Worm (Caenorhabditis elegans) whole organism, L1 larva: ENCODE results near the gene F29A7.3.

Source experiments
- C04F5.9 ChIP-seq: sonication (generic microtip); optimal IDR thresholded peaks from 2 replicates; lab custom pipeline; 2016; ENCODE audit warnings: missing genetic modification characterization, missing compliant biosample characterization
- C16A3.4 ChIP-seq: fragments of 150-350 bp; optimal IDR thresholded peaks from 2 replicates; lab custom pipeline; 2014; ENCODE audit warnings: missing biosample characterization, missing genetic modification characterization
- C34B4.2 ChIP-seq: sonication (generic microtip); optimal IDR thresholded peaks from 2 replicates; lab custom pipeline; 2017; ENCODE audit warnings: mild to moderate bottlenecking, missing genetic modification characterization, missing compliant biosample characterization
- Y116A8C.19 ChIP-seq: sonication (generic microtip); optimal IDR thresholded peaks from 2 replicates; lab custom pipeline; 2016; ENCODE audit warnings: missing compliant biosample characterization, missing genetic modification characterization, borderline replicate concordance
- aly-2 ChIP-seq: fragments of 150-350 bp; optimal IDR thresholded peaks from 2 replicates; lab custom pipeline; 2014; ENCODE audit warnings: missing biosample characterization, missing genetic modification characterization
- ama-1 ChIP-seq: fragments of 150-350 bp; optimal IDR thresholded peaks from 2 replicates; lab custom pipeline; 2014
- ceh-63 ChIP-seq: fragments of 200-800 bp; sonication (Bioruptor generic); optimal IDR thresholded peaks from 2 replicates; lab custom pipeline; 2018; ENCODE audit warnings: mild to moderate bottlenecking, missing genetic modification characterization, missing compliant biosample characterization
- ceh-8 ChIP-seq: fragments of 200-800 bp; sonication (Bioruptor generic); optimal IDR thresholded peaks from 2 replicates; lab custom pipeline; 2018; ENCODE audit warnings: mild to moderate bottlenecking, missing genetic modification characterization, moderate library complexity, missing compliant biosample characterization
- ceh-82 ChIP-seq, 3 experiments: fragments of 150-350 bp in 1 of 3; sonication (generic microtip) in 2 of 3; optimal IDR thresholded peaks; 2 replicates each; lab custom pipeline; 2014 to 2017; ENCODE audit warnings: missing biosample characterization in 3 of 3, missing genetic modification characterization in 3 of 3
- ces-1 ChIP-seq: fragments of 150-350 bp; optimal IDR thresholded peaks from 2 replicates; lab custom pipeline; 2014; ENCODE audit warnings: missing biosample characterization, missing genetic modification reagents, missing genetic modification characterization
- dsc-1 ChIP-seq: sonication (generic microtip); optimal IDR thresholded peaks from 2 replicates; lab custom pipeline; 2016; ENCODE audit warnings: mild to moderate bottlenecking, missing genetic modification characterization, missing compliant biosample characterization
- efl-1 ChIP-seq, 4 experiments: fragments of 150-350 bp; optimal IDR thresholded peaks in 3 of 4; peaks in 1 of 4; 1 replicate in 1 of 4; 2 replicates in 3 of 4; lab custom pipeline; 2014; ENCODE audit warnings: missing biosample characterization in 2 of 4, missing genetic modification characterization in 2 of 4, missing genetic modification reagents in 2 of 4
- efl-3 ChIP-seq: fragments of 200-800 bp; sonication (Bioruptor generic); optimal IDR thresholded peaks from 2 replicates; lab custom pipeline; 2018; ENCODE audit warnings: mild to moderate bottlenecking, missing genetic modification characterization, missing compliant biosample characterization
- egl-13 ChIP-seq: sonication (generic microtip); optimal IDR thresholded peaks from 2 replicates; lab custom pipeline; 2016; ENCODE audit warnings: missing genotype, missing genetic modification reagents, missing genetic modification characterization, missing compliant biosample characterization
- ets-5 ChIP-seq: fragments of 200-800 bp; sonication (Bioruptor generic); IDR thresholded peaks from 2 replicates; pipeline ENCODE4 v1.3.6; 2022; ENCODE audit warnings: missing genetic modification characterization, missing compliant biosample characterization
- fos-1 ChIP-seq: fragments of 150-350 bp; optimal IDR thresholded peaks from 2 replicates; lab custom pipeline; 2014; ENCODE audit warnings: missing biosample characterization, missing genetic modification characterization
- jun-1 ChIP-seq: fragments of 150-350 bp; optimal IDR thresholded peaks from 2 replicates; lab custom pipeline; 2014; ENCODE audit warnings: missing biosample characterization, missing genetic modification reagents, missing genetic modification characterization
- lin-15B ChIP-seq: fragments of 150-350 bp; sonication (generic microtip); optimal IDR thresholded peaks from 3 replicates; lab custom pipeline; 2014; ENCODE audit warnings: missing biosample characterization, missing genetic modification characterization
- lin-35 ChIP-seq, 2 experiments: fragments of 150-350 bp; optimal IDR thresholded peaks; 2 replicates each; lab custom pipeline; 2014; ENCODE audit warnings: missing biosample characterization in 2 of 2, missing genetic modification characterization in 2 of 2, missing genetic modification reagents in 2 of 2
- lin-39 ChIP-seq: fragments of 150-350 bp; optimal IDR thresholded peaks from 2 replicates; lab custom pipeline; 2014; ENCODE audit warnings: missing biosample characterization, missing genetic modification reagents, missing genetic modification characterization
- lir-3 ChIP-seq: sonication (generic microtip); optimal IDR thresholded peaks from 2 replicates; lab custom pipeline; 2016; ENCODE audit warnings: mild to moderate bottlenecking, missing genetic modification characterization, moderate library complexity, missing compliant biosample characterization; ENCODE audit not compliant: poor library complexity
- lsy-2 ChIP-seq, 2 experiments: fragments of 150-350 bp; optimal IDR thresholded peaks; 2 replicates each; lab custom pipeline; 2014; ENCODE audit warnings: missing biosample characterization in 2 of 2, missing genetic modification characterization in 2 of 2
- mab-9 ChIP-seq: fragments of 200-800 bp; sonication (Bioruptor generic); IDR thresholded peaks from 2 replicates; pipeline ENCODE4 v1.3.6; 2022; ENCODE audit warnings: missing genetic modification reagents, missing genetic modification characterization, missing compliant biosample characterization
- nhr-11 ChIP-seq: fragments of 150-350 bp; optimal IDR thresholded peaks from 2 replicates; lab custom pipeline; 2014; ENCODE audit warnings: missing biosample characterization, missing genetic modification characterization
- nhr-12 ChIP-seq: sonication (generic microtip); optimal IDR thresholded peaks from 2 replicates; lab custom pipeline; 2017; ENCODE audit warnings: missing biosample characterization, missing genetic modification characterization
- nhr-19 ChIP-seq: fragments of 200-800 bp; sonication (Bioruptor generic); conservative IDR thresholded peaks from 2 replicates; pipeline ENCODE4 v1.3.6; 2022; ENCODE audit warnings: missing genetic modification characterization, missing compliant biosample characterization
- nhr-237 ChIP-seq: fragments of 150-350 bp; optimal IDR thresholded peaks from 2 replicates; lab custom pipeline; 2014; ENCODE audit warnings: missing biosample characterization, missing genetic modification characterization
- nhr-28 ChIP-seq: fragments of 150-350 bp; optimal IDR thresholded peaks from 2 replicates; lab custom pipeline; 2014; ENCODE audit warnings: missing biosample characterization, missing genetic modification characterization
- nhr-47 ChIP-seq: sonication (generic microtip); optimal IDR thresholded peaks from 2 replicates; lab custom pipeline; 2016; ENCODE audit warnings: mild to moderate bottlenecking, missing genetic modification characterization, moderate library complexity, missing compliant biosample characterization
- nhr-71 ChIP-seq: sonication (generic microtip); optimal IDR thresholded peaks from 2 replicates; lab custom pipeline; 2016; ENCODE audit warnings: mild to moderate bottlenecking, missing genetic modification characterization, moderate library complexity, missing compliant biosample characterization
- nhr-76 ChIP-seq: sonication (generic microtip); optimal IDR thresholded peaks from 2 replicates; lab custom pipeline; 2017; ENCODE audit warnings: missing biosample characterization, missing genetic modification characterization
- nhr-84 ChIP-seq: sonication (generic microtip); optimal IDR thresholded peaks from 2 replicates; lab custom pipeline; 2017; ENCODE audit warnings: missing biosample characterization, missing genetic modification characterization
- nhr-85 ChIP-seq: sonication (generic microtip); peaks from one replicate; lab custom pipeline; 2016; ENCODE audit warnings: missing genetic modification characterization, inconsistent platforms, missing compliant biosample characterization
- nhr-90 ChIP-seq: sonication (generic microtip); optimal IDR thresholded peaks from 2 replicates; lab custom pipeline; 2016; ENCODE audit warnings: mild to moderate bottlenecking, missing genetic modification characterization, missing compliant biosample characterization; ENCODE audit not compliant: poor library complexity
- sptf-1 ChIP-seq: fragments of 150-350 bp; optimal IDR thresholded peaks from 2 replicates; lab custom pipeline; 2014; ENCODE audit warnings: missing biosample characterization, missing genetic modification characterization
- unc-130 ChIP-seq: fragments of 150-350 bp; optimal IDR thresholded peaks from 2 replicates; lab custom pipeline; 2017; ENCODE audit warnings: missing biosample characterization, missing genetic modification characterization, inconsistent platforms
- unc-30 ChIP-seq: sonication (generic microtip); optimal IDR thresholded peaks from 2 replicates; lab custom pipeline; 2017; ENCODE audit warnings: missing biosample characterization, missing genetic modification characterization
- unc-62 ChIP-seq: fragments of 150-350 bp; optimal IDR thresholded peaks from 2 replicates; lab custom pipeline; 2014; ENCODE audit warnings: missing biosample characterization, missing genetic modification reagents, missing genetic modification characterization
- unc-86 ChIP-seq: sonication (generic microtip); optimal IDR thresholded peaks from 2 replicates; lab custom pipeline; 2016; ENCODE audit warnings: missing genetic modification characterization, missing compliant biosample characterization
- vab-15 ChIP-seq: sonication (generic microtip); optimal IDR thresholded peaks from 2 replicates; lab custom pipeline; 2017; ENCODE audit warnings: missing genotype, mild to moderate bottlenecking, missing genetic modification characterization, missing compliant biosample characterization
- ztf-11 ChIP-seq, 2 experiments: sonication (generic microtip); optimal IDR thresholded peaks; 2 replicates each; lab custom pipeline; 2016 to 2017; ENCODE audit warnings: missing genetic modification characterization in 2 of 2, missing biosample characterization in 1 of 2, missing compliant biosample characterization in 1 of 2
- ztf-4 ChIP-seq: fragments of 150-350 bp; optimal IDR thresholded peaks from 2 replicates; lab custom pipeline; 2014; ENCODE audit warnings: missing biosample characterization, missing genetic modification characterization

Gene F29A7.3

ce11 chrII:2709942-2710341 lies 43.2 kb upstream of the F29A7.3 start, which contains the start of gene T05A8.1:
Gene T05A8.1, minus strand, starts transcription at chrII:2710042.
- TF ChIP-seq nhr-76 (tag; lab: Kevin White, UChicago) (no peak), unc-30 (no peak), nhr-47 (tag; lab: Kevin White, UChicago) (no peak), C34B4.2 (tag; lab: Kevin White, UChicago) (no peak), nhr-84 (tag; lab: Kevin White, UChicago) (no peak), lir-3 (tag; lab: Kevin White, UChicago) (no peak), ces-1 (no peak), ceh-8 (GFP tag; lab: Kevin White, UChicago) (no peak), nhr-237 (no peak), aly-2 (tag; lab: Kevin White, UChicago) (no peak), efl-3 (GFP tag; lab: Kevin White, UChicago) (no peak), ztf-11 (tag; optimal IDR thresholded peaks at IDR 0.05; lab: Kevin White, UChicago) (no peak), nhr-71 (tag; lab: Kevin White, UChicago) (no peak), C16A3.4 (tag; lab: Kevin White, UChicago) (no peak), nhr-90 (tag; lab: Kevin White, UChicago) (no peak), nhr-11 (tag; lab: Kevin White, UChicago) (no peak), unc-62 (GFP tag; lab: Kevin White, UChicago) (no peak), egl-13 (tag; lab: Kevin White, UChicago) (no peak), fos-1 (tag; lab: Kevin White, UChicago) (no peak)

- TF ChIP-seq C34B4.2 (tag; lab: Kevin White, UChicago) (no peak), mab-9 (GFP tag; lab: Robert Waterston, UW) (no peak), C04F5.9 (tag; lab: Kevin White, UChicago) (no peak), ceh-63 (no peak), ztf-4 (tag; lab: Kevin White, UChicago) (no peak), ceh-82 (tag; optimal IDR thresholded peaks at IDR 0.05; lab: Kevin White, UChicago) (no peak), ets-5 (no peak), nhr-76 (tag; lab: Kevin White, UChicago) (no peak), ama-1 (lab: Kevin White, UChicago) (no peak), ces-1 (no peak), dsc-1 (tag; lab: Kevin White, UChicago) (no peak), efl-3 (GFP tag; lab: Kevin White, UChicago) (no peak), sptf-1 (no peak), unc-62 (GFP tag; lab: Kevin White, UChicago) (no peak), nhr-237 (no peak), unc-130 (tag; lab: Kevin White, UChicago) (no peak), unc-30 (no peak), lin-35 (GFP tag; optimal IDR thresholded peaks at IDR 0.05; lab: Kevin White, UChicago) (no peak), vab-15 (tag; lab: Kevin White, UChicago) (no peak), nhr-12 (tag; lab: Kevin White, UChicago) (no peak)
Observed at ce11 chrII:2710919-2711318, 42.2 kb upstream of the F29A7.3 start, which contains the start of gene T05A8.2. Gene T05A8.2, minus strand, starts transcription at chrII:2711019.

ce11 chrII:2717335-2717734 lies 35.8 kb upstream of the F29A7.3 start, which contains the start of gene T05A8.3:
Gene T05A8.3, minus strand, starts transcription at chrII:2717435.
- TF ChIP-seq nhr-28 (tag; lab: Kevin White, UChicago) = no peak
- TF ChIP-seq nhr-84 (tag; lab: Kevin White, UChicago) = no peak
- TF ChIP-seq lsy-2 (tag; optimal IDR thresholded peaks at IDR 0.05; lab: Kevin White, UChicago) = no peak
- TF ChIP-seq Y116A8C.19 = no peak

- no peak for TF ChIP-seq fos-1 (tag; lab: Kevin White, UChicago)
- no peak for TF ChIP-seq ceh-63
- no peak for TF ChIP-seq jun-1
- no peak for TF ChIP-seq nhr-19 (GFP tag; lab: Robert Waterston, UW)
- TF ChIP-seq nhr-85 = no peak
- TF ChIP-seq lin-39 (tag; lab: Kevin White, UChicago) = no peak
- no peak for TF ChIP-seq Y116A8C.19
- TF ChIP-seq sptf-1 = no peak
- TF ChIP-seq nhr-47 (tag; lab: Kevin White, UChicago) = no peak
- TF ChIP-seq ces-1 = no peak
- no peak for TF ChIP-seq unc-86
- no peak for TF ChIP-seq nhr-28 (tag; lab: Kevin White, UChicago)
- no peak for TF ChIP-seq efl-1 (optimal IDR thresholded peaks at IDR 0.05; lab: Kevin White, UChicago)
- TF ChIP-seq efl-1 (GFP tag; optimal IDR thresholded peaks at IDR 0.05 in 1 of 2; lab: Kevin White, UChicago) = no peak
- TF ChIP-seq C34B4.2 (tag; lab: Kevin White, UChicago) = no peak
- no peak for TF ChIP-seq lin-15B (tag; lab: Kevin White, UChicago)
Observed at ce11 chrII:2719212-2719611, 33.9 kb upstream of the F29A7.3 start.
